Worm (Caenorhabditis elegans): ENCODE data around the gene clec-67.

The clec-67 gene

DNA sequence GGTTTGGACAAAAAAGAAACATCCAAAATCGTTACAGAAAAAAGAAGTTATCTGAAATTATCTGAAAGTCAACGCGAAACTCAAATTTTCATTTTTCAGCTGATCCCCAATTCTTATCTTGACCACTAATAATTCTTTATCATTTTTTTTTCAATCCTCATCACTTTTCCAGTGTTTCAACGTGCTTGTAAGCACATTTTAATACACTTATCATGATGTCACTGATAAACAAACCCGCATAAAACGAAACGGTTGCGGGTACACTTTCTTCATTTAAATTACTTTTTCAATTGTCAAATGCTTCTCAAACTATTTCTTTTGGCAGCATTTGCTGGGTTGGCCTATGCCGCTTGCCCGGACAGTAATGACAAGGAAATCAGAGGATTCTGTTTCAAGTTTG is at the start of gene clec-67:
clec-67 (plus strand) TSS at position 268 of the 400 bp plus-strand sequence.
- TF ChIP-seq nhr-80 (tag; optimal IDR thresholded peaks at IDR 0.05) = peak; percentile 44
- TF ChIP-seq ceh-40 (GFP tag; IDR thresholded peaks at IDR 0.05) = no peak
- TF ChIP-seq egl-44 (GFP tag; IDR thresholded peaks at IDR 0.05) = no peak

DNA sequence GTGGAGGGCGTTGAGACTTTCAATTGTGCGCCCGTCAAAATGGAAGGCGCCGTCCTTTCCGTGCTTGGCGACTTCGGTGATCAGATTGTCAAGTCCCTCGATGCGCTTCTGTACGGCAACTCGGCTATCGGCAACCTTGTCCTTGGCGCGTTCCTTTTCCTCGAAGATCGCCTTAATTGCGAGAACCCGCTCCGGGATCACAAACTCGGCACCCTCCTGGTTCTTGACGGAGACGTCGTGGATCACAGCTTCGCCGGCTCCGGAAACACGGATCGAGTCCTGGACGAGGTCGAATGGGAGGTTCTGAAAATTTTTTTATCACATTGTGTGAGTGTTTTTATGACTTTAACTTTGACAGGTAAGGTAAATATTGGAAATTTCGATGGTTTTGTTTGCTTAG is 48.8 kb upstream of the clec-67 start:
- TF ChIP-seq zfh-2 (GFP tag; conservative IDR thresholded peaks at IDR 0.05) = peak; percentile 50
- TF ChIP-seq Y53F4B.3 (GFP tag; IDR thresholded peaks at IDR 0.05) = no peak
- no peak for TF ChIP-seq F52B5.7 (tag; optimal IDR thresholded peaks at IDR 0.05)
- peak in 1 of 3 experiments; percentile 25 for TF ChIP-seq lin-35 (GFP tag; optimal IDR thresholded peaks at IDR 0.05)

DNA sequence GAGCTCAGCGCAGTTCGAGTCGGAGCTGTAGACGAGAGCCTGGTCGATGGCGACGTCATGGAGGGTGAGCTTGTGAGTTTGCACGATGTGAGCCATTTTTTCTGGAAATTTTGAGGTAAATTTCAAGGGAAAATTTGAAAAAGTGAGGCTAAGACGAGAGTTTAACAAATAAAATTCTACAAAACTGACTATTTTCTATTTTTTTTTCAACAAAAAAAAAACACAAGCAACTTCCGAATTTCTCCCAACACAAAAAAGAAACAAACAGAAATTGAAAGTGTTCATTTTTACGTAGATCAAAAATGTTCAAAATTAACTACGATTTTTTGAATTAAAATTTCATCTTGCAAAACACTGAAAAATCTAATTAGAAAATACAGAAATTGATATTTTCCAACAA is 48.3 kb upstream of the clec-67 start, which contains the start of gene F37C4.5:
F37C4.5 (minus strand) TSS at position 101 of the 400 bp plus-strand sequence.
- no peak for TF ChIP-seq ztf-26 (tag; optimal IDR thresholded peaks at IDR 0.05)
- TF ChIP-seq Y53F4B.3 (GFP tag; IDR thresholded peaks at IDR 0.05) = no peak
- no peak for TF ChIP-seq repo-1 (tag; optimal IDR thresholded peaks at IDR 0.05)
- TF ChIP-seq mxl-1 (tag; optimal IDR thresholded peaks at IDR 0.05) = no peak
- no peak for TF ChIP-seq T07F8.4 (tag; optimal IDR thresholded peaks at IDR 0.05)
- TF ChIP-seq akir-1 (GFP tag; optimal IDR thresholded peaks at IDR 0.05) = no peak
- no peak for TF ChIP-seq dpl-1 (GFP tag; optimal IDR thresholded peaks at IDR 0.05)
- TF ChIP-seq ekl-4 (GFP tag; IDR thresholded peaks at IDR 0.05) = no peak
- TF ChIP-seq bed-1 (GFP tag; IDR thresholded peaks at IDR 0.05) = no peak
- TF ChIP-seq snpc-4 (GFP tag; optimal IDR thresholded peaks at IDR 0.05) = no peak
- TF ChIP-seq snpc-4 (tag; optimal IDR thresholded peaks at IDR 0.05) = no peak
- TF ChIP-seq chd-7 (tag; optimal IDR thresholded peaks at IDR 0.05) = no peak
- no peak for TF ChIP-seq nhr-179 (tag; optimal IDR thresholded peaks at IDR 0.05)
- no peak for TF ChIP-seq unc-130 (GFP tag; optimal IDR thresholded peaks at IDR 0.05)
- no peak for TF ChIP-seq somi-1 (GFP tag; optimal IDR thresholded peaks at IDR 0.05)
- no peak for TF ChIP-seq rcor-1 (GFP tag; IDR thresholded peaks at IDR 0.05)
- TF ChIP-seq F37B4.10 (GFP tag; IDR thresholded peaks at IDR 0.05) = no peak
- TF ChIP-seq snpc-1.3 (tag; optimal IDR thresholded peaks at IDR 0.05; ENCODE audit: insufficient read depth) = no peak
- TF ChIP-seq Y56A3A.18 (GFP tag; IDR thresholded peaks at IDR 0.05) = no peak
- no peak for TF ChIP-seq atf-7 (tag; optimal IDR thresholded peaks at IDR 0.05)
- TF ChIP-seq ceh-79 (tag; optimal IDR thresholded peaks at IDR 0.05) = no peak

- TF ChIP-seq nhr-80 (tag; optimal IDR thresholded peaks at IDR 0.05) (peak; percentile 40), tbp1 (GFP tag; optimal IDR thresholded peaks at IDR 0.05) (peak; percentile 32), Y56A3A.18 (GFP tag; IDR thresholded peaks at IDR 0.05) (no peak), bed-1 (GFP tag; IDR thresholded peaks at IDR 0.05) (no peak), rpc-1 (optimal IDR thresholded peaks at IDR 0.05) (no peak), rpc-1 (tag; optimal IDR thresholded peaks at IDR 0.05) (no peak), rcor-1 (GFP tag; IDR thresholded peaks at IDR 0.05) (no peak), F37B4.10 (GFP tag; IDR thresholded peaks at IDR 0.05) (no peak), zfh-2 (GFP tag; conservative IDR thresholded peaks at IDR 0.05) (0 out of 2 replicates have a peak, but pooled peaks have one; percentile 21), nhr-120 (GFP tag; IDR thresholded peaks at IDR 0.05) (no peak), T07F8.4 (tag; optimal IDR thresholded peaks at IDR 0.05) (no peak), K12H6.12 (tag; optimal IDR thresholded peaks at IDR 0.05) (peak; percentile 34), pha-4 (tag; optimal IDR thresholded peaks at IDR 0.05) (no peak), D2030.7 (GFP tag; IDR thresholded peaks at IDR 0.05) (no peak), egl-18 (GFP tag; IDR thresholded peaks at IDR 0.05) (no peak), tbx-9 (tag; optimal IDR thresholded peaks at IDR 0.05; ENCODE audit: borderline replicate concordance) (no peak), ztf-25 (GFP tag; IDR thresholded peaks at IDR 0.05) (no peak), ceh-58 (GFP tag; IDR thresholded peaks at IDR 0.05) (no peak), mel-28 (tag; optimal IDR thresholded peaks at IDR 0.05; ENCODE audit: borderline replicate concordance) (no peak), hrde-1 (tag; optimal IDR thresholded peaks at IDR 0.05; ENCODE audit: borderline replicate concordance) (no peak), B0019.2 (GFP tag; conservative IDR thresholded peaks at IDR 0.05) (no peak), hlh-12 (tag; optimal IDR thresholded peaks at IDR 0.05) (no peak), mcd-1 (GFP tag; IDR thresholded peaks at IDR 0.05) (peak; percentile 30; the same call in 1 of the 2 replicates), somi-1 (GFP tag; optimal IDR thresholded peaks at IDR 0.05) (no peak), cebp-2 (GFP tag; IDR thresholded peaks at IDR 0.05) (no peak), bed-2 (GFP tag; IDR thresholded peaks at IDR 0.05) (no peak)
These were observed 47.5 kb upstream of the clec-67 start for ce11 chrIV:3874417-3874816.
